Worm (Caenorhabditis elegans) whole organism, L4 larva: Measurements from ENCODE around the gene srd-15.

ENCODE experiments used
- ceh-28 ChIP-seq: fragments of 150-350 bp; optimal IDR thresholded peaks from 2 replicates; lab custom pipeline; 2014; ENCODE audit warnings: missing biosample characterization, missing genetic modification reagents, missing genetic modification characterization
- hif-1 ChIP-seq, 2 experiments: sonication (generic microtip); optimal IDR thresholded peaks; 2 replicates each; lab custom pipeline; 2016 to 2017; ENCODE audit warnings: missing compliant biosample characterization in 2 of 2, missing genetic modification characterization in 2 of 2, missing genetic modification reagents in 2 of 2, missing genotype in 2 of 2, mild to moderate bottlenecking in 1 of 2
- lin-29 ChIP-seq: fragments of 200-800 bp; sonication (Bioruptor generic); IDR thresholded peaks from 2 replicates; pipeline ENCODE4 v1.3.6; 2022; ENCODE audit warnings: missing genetic modification reagents, missing genetic modification characterization, missing compliant biosample characterization
- mdl-1 ChIP-seq, 2 experiments: fragments of 150-350 bp in 1 of 2; sonication (generic microtip) in 1 of 2; optimal IDR thresholded peaks; 2 replicates each; lab custom pipeline; 2014 to 2017; ENCODE audit warnings: missing biosample characterization in 2 of 2, missing genetic modification characterization in 2 of 2
- nhr-11 ChIP-seq: fragments of 150-350 bp; optimal IDR thresholded peaks from 2 replicates; lab custom pipeline; 2014; ENCODE audit warnings: missing biosample characterization, missing genetic modification characterization
- nhr-25 ChIP-seq: sonication (generic microtip); optimal IDR thresholded peaks from 2 replicates; lab custom pipeline; 2017; ENCODE audit warnings: missing genetic modification characterization, mild to moderate bottlenecking, missing compliant biosample characterization, antibody characterized with exemption, moderate library complexity, borderline replicate concordance; ENCODE audit not compliant: insufficient read depth
- skn-1 ChIP-seq: fragments of 150-350 bp; optimal IDR thresholded peaks from 2 replicates; lab custom pipeline; 2014; ENCODE audit warnings: missing biosample characterization, missing genetic modification characterization
- unc-130 ChIP-seq: sonication (generic microtip); optimal IDR thresholded peaks from 2 replicates; lab custom pipeline; 2016; ENCODE audit warnings: missing genetic modification reagents, missing genetic modification characterization, missing compliant biosample characterization

DNA sequence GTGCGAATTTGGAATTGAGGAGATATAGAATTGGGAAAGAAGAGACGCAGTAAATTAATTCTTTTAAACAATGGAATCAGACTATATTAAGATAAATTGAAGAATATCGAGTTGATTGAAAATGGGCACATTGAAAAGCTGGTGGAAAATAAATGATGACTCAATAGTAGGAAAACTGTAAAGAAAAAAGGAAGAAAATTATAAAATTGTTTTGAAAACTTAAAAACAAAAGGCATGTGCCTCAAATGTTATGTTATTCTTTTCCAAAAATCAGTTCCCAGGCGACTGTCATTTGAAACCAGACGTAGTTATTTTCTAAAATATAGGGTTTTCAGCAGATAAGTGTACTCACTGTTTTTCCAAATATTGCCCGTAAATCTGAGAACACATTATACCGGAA is 13.7 kb upstream of the srd-15 start, which contains the start of gene C04E6.12:
- TF ChIP-seq nhr-11 (tag; lab: Kevin White, UChicago) (no peak), hif-1 (tag; optimal IDR thresholded peaks at IDR 0.05; lab: Kevin White, UChicago) (no peak), lin-29 (no peak), mdl-1 (tag; optimal IDR thresholded peaks at IDR 0.05; lab: Kevin White, UChicago) (no peak), ceh-28 (no peak), nhr-25 (tag; lab: Kevin White, UChicago) (no peak), skn-1 (tag; lab: Kevin White, UChicago) (no peak), unc-130 (GFP tag; lab: Kevin White, UChicago) (no peak)
